Fruit fly (Drosophila melanogaster): Measurements from ENCODE around the gene pigeon.

Gene pigeon

DNA sequence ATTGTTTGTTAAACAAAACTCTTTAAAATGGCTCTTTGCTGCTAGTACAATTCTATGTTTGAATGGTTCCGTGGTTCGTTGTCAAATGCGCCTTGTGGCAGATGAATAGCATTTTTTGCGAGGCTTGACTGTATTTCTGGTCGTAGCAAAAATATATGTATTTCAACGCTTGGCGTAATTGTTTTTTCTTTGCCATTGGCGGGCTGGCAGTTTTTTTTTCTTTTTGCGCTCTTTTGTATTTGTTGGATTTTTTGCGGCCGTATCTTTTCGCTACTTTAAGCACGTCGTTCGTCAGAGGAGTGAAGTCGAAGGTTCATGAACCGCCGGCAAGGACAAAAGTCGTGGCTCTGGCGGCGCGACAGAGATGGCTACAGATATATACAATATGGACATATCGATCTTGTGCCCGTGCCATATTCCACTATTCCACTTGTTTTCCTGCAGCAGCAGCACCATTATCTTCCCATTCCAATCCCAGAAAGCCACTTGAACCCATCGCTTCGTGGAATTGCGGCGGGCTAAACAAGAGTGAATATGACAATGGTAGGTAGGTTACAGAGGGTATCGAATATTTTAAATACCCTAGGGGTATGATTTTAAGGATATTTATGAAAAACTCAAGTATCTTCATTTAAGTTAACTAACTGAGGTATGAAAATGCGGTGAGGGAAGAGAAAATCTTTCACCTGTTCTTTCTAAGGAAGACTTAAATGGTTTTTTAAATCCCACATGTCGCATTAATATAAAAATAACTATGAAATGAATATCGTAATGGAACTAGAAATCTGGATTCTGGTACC, 29.7 kb upstream of the pigeon start:
- TF ChIP-seq sens (GFP tag) (peak; percentile 56), CG30431 (GFP tag; optimal IDR thresholded peaks at IDR 0.05) (no peak), HmgD (GFP tag; optimal IDR thresholded peaks at IDR 0.05) (no peak), bbx (GFP tag; IDR thresholded peaks at IDR 0.05; ENCODE audit: partially characterized antibody) (no peak), chm (GFP tag; IDR thresholded peaks at IDR 0.05) (no peak), CG33557 (GFP tag; optimal IDR thresholded peaks at IDR 0.05) (no peak), nom (GFP tag; optimal IDR thresholded peaks at IDR 0.05) (peak; percentile 99), zen2 (GFP tag; IDR thresholded peaks at IDR 0.05; ENCODE audit: partially characterized antibody) (no peak), D19B (GFP tag; optimal IDR thresholded peaks at IDR 0.05) (peak; percentile 29), CG4707 (GFP tag; optimal IDR thresholded peaks at IDR 0.05) (no peak), CG8388 (GFP tag; optimal IDR thresholded peaks at IDR 0.05) (no peak), D (optimal IDR thresholded peaks at IDR 0.05) (peak; percentile 16), D (GFP tag; optimal IDR thresholded peaks at IDR 0.05) (no peak), CG9797 (GFP tag; optimal IDR thresholded peaks at IDR 0.05) (no peak), Stat92E (GFP tag; optimal IDR thresholded peaks at IDR 0.05) (peak in 1 of 3 experiments; percentile 93), CG15073 (GFP tag; optimal IDR thresholded peaks at IDR 0.05) (no peak), pfk (GFP tag; optimal IDR thresholded peaks at IDR 0.05) (peak; percentile 92), zfh1 (GFP tag; IDR thresholded peaks at IDR 0.05) (no peak), nerfin-2 (GFP tag; IDR thresholded peaks at IDR 0.05; ENCODE audit: partially characterized antibody) (no peak), twi (tag; optimal IDR thresholded peaks at IDR 0.05) (peak; percentile 25), onecut (GFP tag; IDR thresholded peaks at IDR 0.05) (peak; percentile 49; the same call in 1 of the 2 replicates), zen (tag; optimal IDR thresholded peaks at IDR 0.05) (peak; percentile 28), bsh (GFP tag; optimal IDR thresholded peaks at IDR 0.05) (peak in 1 of 2 experiments; percentile 77), amos (GFP tag; IDR thresholded peaks at IDR 0.05; ENCODE audit: partially characterized antibody) (no peak), mam (GFP tag; optimal IDR thresholded peaks at IDR 0.05) (no peak), Ets65A (GFP tag) (peak; percentile 33), Hand (GFP tag; optimal IDR thresholded peaks at IDR 0.05) (no peak), D19A (tag; optimal IDR thresholded peaks at IDR 0.05) (peak; percentile 49), chinmo (GFP tag; IDR thresholded peaks at IDR 0.05; ENCODE audit: partially characterized antibody) (no peak), CTCF (GFP tag; optimal IDR thresholded peaks at IDR 0.05) (no peak), CG7987 (GFP tag; optimal IDR thresholded peaks at IDR 0.05) (no peak), HmgZ (tag; optimal IDR thresholded peaks at IDR 0.05) (no peak), Lpt (GFP tag; optimal IDR thresholded peaks at IDR 0.05) (no peak), tll (GFP tag; optimal IDR thresholded peaks at IDR 0.05) (peak in 1 of 2 experiments; percentile 31), CG4360 (GFP tag; IDR thresholded peaks at IDR 0.05) (0 out of 2 replicates have a peak, but pooled peaks have one; percentile 9), pnt (GFP tag; optimal IDR thresholded peaks at IDR 0.05) (no peak), CG13424 (tag; optimal IDR thresholded peaks at IDR 0.05) (no peak), grau (tag; optimal IDR thresholded peaks at IDR 0.05) (peak; percentile 70), zf30C (GFP tag; optimal IDR thresholded peaks at IDR 0.05) (no peak), NC2β (GFP tag; optimal IDR thresholded peaks at IDR 0.05) (no peak), CG10321 (GFP tag; IDR thresholded peaks at IDR 0.05) (0 out of 2 replicates have a peak, but pooled peaks have one; percentile 15), CG9727 (GFP tag; optimal IDR thresholded peaks at IDR 0.05) (peak; percentile 32)
